Worm (Caenorhabditis elegans) whole organism, early embryonic: ENCODE measurements around the gene imph-1.
A peak's percentile ranks its signal among the peaks of the same experiment; 100 is the strongest.

Experiments used
- B0310.2 ChIP-seq: sonication (generic microtip); optimal IDR thresholded peaks from 2 replicates; lab custom pipeline; 2016; ENCODE audit warnings: mild to moderate bottlenecking, missing genetic modification characterization, missing compliant biosample characterization
- F13C5.2 ChIP-seq: sonication (generic microtip); optimal IDR thresholded peaks from 2 replicates; lab custom pipeline; 2017; ENCODE audit warnings: mild to moderate bottlenecking, missing genetic modification characterization, inconsistent platforms, missing compliant biosample characterization
- aly-1 ChIP-seq: sonication (generic microtip); optimal IDR thresholded peaks from 2 replicates; lab custom pipeline; 2016; ENCODE audit warnings: missing genetic modification characterization, missing compliant biosample characterization
- ama-1 ChIP-seq: fragments of 150-350 bp; optimal IDR thresholded peaks from 2 replicates; lab custom pipeline; 2014
- ceh-13 ChIP-seq: fragments of 200-800 bp; sonication (Bioruptor generic); optimal IDR thresholded peaks from 2 replicates; lab custom pipeline; 2018; ENCODE audit warnings: mild to moderate bottlenecking, missing genetic modification characterization, missing compliant biosample characterization
- ceh-36 ChIP-seq: sonication (generic microtip); optimal IDR thresholded peaks from 2 replicates; lab custom pipeline; 2016; ENCODE audit warnings: missing genetic modification characterization, inconsistent platforms, missing compliant biosample characterization
- ets-7 ChIP-seq: sonication (generic microtip); optimal IDR thresholded peaks from 2 replicates; lab custom pipeline; 2016; ENCODE audit warnings: missing genotype, missing genetic modification characterization, missing compliant biosample characterization
- flt-1 ChIP-seq: fragments of 200-800 bp; sonication (Bioruptor generic); IDR thresholded peaks from 2 replicates; pipeline ENCODE4 v1.3.6; 2022; ENCODE audit warnings: missing genetic modification characterization, missing compliant biosample characterization
- hmbx-1 ChIP-seq: sonication (generic microtip); optimal IDR thresholded peaks from 2 replicates; lab custom pipeline; 2016; ENCODE audit warnings: mild to moderate bottlenecking, missing genetic modification characterization, missing compliant biosample characterization
- hmg-4 ChIP-seq: fragments of 200-800 bp; sonication (Bioruptor generic); optimal IDR thresholded peaks from 2 replicates; lab custom pipeline; 2018; ENCODE audit warnings: mild to moderate bottlenecking, missing genetic modification characterization, missing compliant biosample characterization
- hnd-1 ChIP-seq: sonication (generic microtip); optimal IDR thresholded peaks from 2 replicates; lab custom pipeline; 2016; ENCODE audit warnings: missing genetic modification characterization, missing compliant biosample characterization
- pes-1 ChIP-seq: fragments of 200-800 bp; sonication (Bioruptor generic); IDR thresholded peaks from 2 replicates; pipeline ENCODE4 v1.3.6; 2022; ENCODE audit warnings: missing genetic modification reagents, missing genetic modification characterization, missing compliant biosample characterization
- scrt-1 ChIP-seq: fragments of 200-800 bp; sonication (Bioruptor generic); IDR thresholded peaks from 2 replicates; pipeline ENCODE4 v1.3.6; 2022; ENCODE audit warnings: missing genetic modification characterization, missing compliant biosample characterization
- sea-1 ChIP-seq: fragments of 200-800 bp; sonication (Bioruptor generic); conservative IDR thresholded peaks from 2 replicates; pipeline ENCODE4 v1.3.6; 2022; ENCODE audit warnings: missing genetic modification characterization, missing compliant biosample characterization
- tbx-11 ChIP-seq: fragments of 200-800 bp; sonication (Bioruptor generic); IDR thresholded peaks from 2 replicates; pipeline ENCODE4 v1.3.6; 2022; ENCODE audit warnings: missing genetic modification characterization, missing compliant biosample characterization
- tbx-37 ChIP-seq: fragments of 200-800 bp; sonication (Bioruptor generic); conservative IDR thresholded peaks from 2 replicates; pipeline ENCODE4 v1.3.6; 2022; ENCODE audit warnings: missing genetic modification reagents, missing genetic modification characterization, missing compliant biosample characterization
- tra-4 ChIP-seq: sonication (generic microtip); optimal IDR thresholded peaks from 2 replicates; lab custom pipeline; 2017; ENCODE audit warnings: missing genetic modification characterization, missing compliant biosample characterization

imph-1 gene

ce11 chrIII:4553316-4553715, at the start of gene imph-1:
imph-1 (plus strand) TSS chrIII:4553616.
- TF ChIP-seq pes-1 (GFP tag; lab: Robert Waterston, UW) (no peak), tbx-37 (GFP tag; lab: Robert Waterston, UW) (no peak), hmbx-1 (tag; lab: Kevin White, UChicago) (no peak)

DNA sequence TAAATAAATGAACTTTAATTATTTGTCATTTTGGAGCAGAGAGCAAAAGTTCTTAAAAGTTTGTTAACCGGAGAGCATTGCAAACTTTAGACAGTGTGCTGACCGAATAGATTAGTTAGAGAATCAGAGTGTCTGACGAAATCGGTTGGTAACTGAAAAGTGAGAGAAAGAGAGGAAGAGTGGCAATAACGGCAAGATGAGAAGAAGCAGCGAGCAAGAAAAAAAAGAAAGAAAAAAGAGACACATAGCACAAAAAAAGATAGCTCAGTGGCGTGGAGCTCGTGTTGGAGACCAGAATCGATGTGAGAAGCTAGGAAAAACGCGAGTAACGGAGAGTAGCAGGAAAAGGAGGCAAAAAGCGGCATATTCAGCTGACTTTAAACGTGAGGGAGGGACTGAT, 49.1 kb upstream of the imph-1 start:
- TF ChIP-seq hnd-1 (no peak), scrt-1 (no peak), tbx-11 (GFP tag; lab: Robert Waterston, UW) (no peak), tra-4 (no peak), aly-1 (tag; lab: Kevin White, UChicago) (no peak), pes-1 (GFP tag; lab: Robert Waterston, UW) (no peak), ceh-13 (GFP tag; lab: Kevin White, UChicago) (no peak), hmg-4 (GFP tag; lab: Kevin White, UChicago) (no peak), ceh-36 (no peak), F13C5.2 (no peak), flt-1 (no peak), ets-7 (tag; lab: Kevin White, UChicago) (no peak), sea-1 (GFP tag; lab: Robert Waterston, UW) (no peak), ama-1 (lab: Kevin White, UChicago) (no peak), hmbx-1 (tag; lab: Kevin White, UChicago) (no peak), tbx-37 (GFP tag; lab: Robert Waterston, UW) (no peak)

DNA sequence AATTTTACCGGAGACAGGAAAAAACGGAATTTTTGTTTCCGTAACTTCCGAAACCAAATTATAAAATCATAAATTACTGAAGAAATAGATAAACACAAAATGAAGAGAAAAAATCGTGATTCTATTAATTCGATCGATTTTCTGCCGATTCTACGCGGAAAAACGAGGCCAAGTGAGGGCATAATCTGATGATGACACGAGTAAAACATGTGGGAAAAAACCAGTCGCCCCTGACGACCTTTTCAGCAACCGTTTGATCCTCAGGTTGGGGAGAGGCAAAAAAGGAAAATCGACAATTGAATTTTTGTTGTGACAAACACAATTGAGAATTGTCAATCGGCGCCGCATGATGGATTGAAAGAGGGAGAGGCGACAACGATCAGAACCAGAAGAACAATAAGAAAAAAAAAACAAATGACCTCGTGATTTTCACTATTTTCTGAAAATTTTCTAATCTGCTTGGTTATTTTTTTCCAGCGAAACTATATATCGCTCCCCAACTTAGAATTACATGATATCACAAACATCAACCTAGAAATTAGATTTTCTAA, 48.4 kb upstream of the imph-1 start:
- TF ChIP-seq hmbx-1 (tag; lab: Kevin White, UChicago) (no peak), ama-1 (lab: Kevin White, UChicago) (no peak), B0310.2 (tag; lab: Kevin White, UChicago) (no peak), flt-1 (no peak), scrt-1 (no peak), ceh-36 (no peak), hnd-1 (no peak), tbx-11 (GFP tag; lab: Robert Waterston, UW) (no peak), pes-1 (GFP tag; lab: Robert Waterston, UW) (no peak), F13C5.2 (no peak), ceh-13 (GFP tag; lab: Kevin White, UChicago) (no peak), sea-1 (GFP tag; lab: Robert Waterston, UW) (no peak), ets-7 (tag; lab: Kevin White, UChicago) (no peak), aly-1 (tag; lab: Kevin White, UChicago) (no peak), hmg-4 (GFP tag; lab: Kevin White, UChicago) (no peak)

DNA sequence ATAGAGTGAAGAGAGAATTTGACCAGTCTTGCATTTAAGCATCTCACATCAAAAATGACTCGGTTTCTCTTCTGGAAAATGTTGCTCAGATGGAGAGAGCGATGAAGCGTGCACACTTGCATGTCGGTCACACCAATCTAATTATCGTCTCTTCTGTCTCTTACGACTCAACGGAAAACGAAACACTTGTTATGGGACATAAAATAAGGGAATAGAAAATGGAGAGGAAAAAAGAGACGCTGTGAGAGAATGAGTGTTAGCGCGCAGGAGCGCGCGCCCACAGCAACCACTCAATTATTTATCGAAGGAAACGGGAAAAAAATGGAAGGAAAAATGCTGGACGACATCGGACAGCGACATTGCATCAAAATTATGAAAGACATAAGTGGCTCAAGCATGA, 47.7 kb upstream of the imph-1 start:
- TF ChIP-seq pes-1 (GFP tag; lab: Robert Waterston, UW) (no peak), ceh-13 (GFP tag; lab: Kevin White, UChicago) (no peak), tbx-11 (GFP tag; lab: Robert Waterston, UW) (no peak), hmbx-1 (tag; lab: Kevin White, UChicago) (no peak), tra-4 (no peak), ets-7 (tag; lab: Kevin White, UChicago) (no peak), scrt-1 (no peak), tbx-37 (GFP tag; lab: Robert Waterston, UW) (no peak), sea-1 (GFP tag; lab: Robert Waterston, UW) (no peak), flt-1 (no peak), hnd-1 (no peak), hmg-4 (GFP tag; lab: Kevin White, UChicago) (no peak), F13C5.2 (no peak)

DNA sequence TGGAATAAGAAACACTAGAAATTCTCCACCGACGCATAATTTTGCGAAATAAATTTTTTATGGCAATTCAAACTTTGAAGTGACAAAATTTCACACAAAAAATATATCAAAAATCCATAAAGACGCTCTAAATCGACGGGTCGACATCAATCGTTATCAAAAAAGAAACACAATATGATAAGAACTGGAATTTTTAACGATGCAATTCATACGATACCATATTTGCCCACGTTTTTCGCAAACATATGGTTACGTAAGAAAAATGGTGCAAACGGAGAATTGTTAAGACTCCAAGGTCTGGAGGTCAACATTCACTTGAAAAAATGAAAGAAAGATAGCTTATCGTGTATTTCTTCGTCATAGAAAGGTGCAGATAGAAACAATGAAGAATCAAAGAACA, 47.3 kb upstream of the imph-1 start:
- no peak for TF ChIP-seq hmbx-1 (tag; lab: Kevin White, UChicago)
- TF ChIP-seq tbx-11 (GFP tag; lab: Robert Waterston, UW): no peak
- TF ChIP-seq hnd-1: no peak
- no peak for TF ChIP-seq pes-1 (GFP tag; lab: Robert Waterston, UW)
- TF ChIP-seq hmg-4 (GFP tag; lab: Kevin White, UChicago): no peak
- no peak for TF ChIP-seq flt-1
- no peak for TF ChIP-seq F13C5.2
- no peak for TF ChIP-seq ceh-36
- no peak for TF ChIP-seq sea-1 (GFP tag; lab: Robert Waterston, UW)
- no peak for TF ChIP-seq ceh-13 (GFP tag; lab: Kevin White, UChicago)
- TF ChIP-seq ama-1 (lab: Kevin White, UChicago): no peak
- no peak for TF ChIP-seq tra-4

DNA sequence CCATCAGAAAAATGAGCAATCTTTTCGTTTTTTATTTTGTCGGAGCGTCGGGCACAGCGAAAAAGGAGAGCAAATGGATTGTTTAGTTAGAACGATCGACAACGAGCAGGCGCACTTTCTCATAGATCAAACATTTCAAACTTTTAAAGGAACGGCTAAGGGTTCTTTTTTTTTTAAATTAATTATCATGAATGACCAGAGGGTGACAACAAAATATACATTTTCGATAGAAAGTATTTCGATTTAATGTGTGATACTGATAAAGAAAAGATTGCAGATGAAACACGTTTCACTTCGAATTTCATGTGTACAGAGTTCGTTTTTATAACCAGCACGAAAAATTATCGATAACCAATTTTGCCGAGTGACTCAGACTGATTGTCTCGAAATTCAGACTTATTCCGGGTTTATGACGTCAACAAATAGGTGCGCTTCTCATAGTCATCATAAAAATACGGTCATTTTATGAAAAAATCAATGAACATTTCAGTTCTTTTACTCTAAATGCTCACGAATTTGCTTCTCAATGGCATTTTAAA, 46.8 kb upstream of the imph-1 start:
- TF ChIP-seq hnd-1 (no peak), scrt-1 (no peak), tbx-11 (GFP tag; lab: Robert Waterston, UW) (no peak), hmg-4 (GFP tag; lab: Kevin White, UChicago) (no peak), hmbx-1 (tag; lab: Kevin White, UChicago) (no peak), ets-7 (tag; lab: Kevin White, UChicago) (no peak), flt-1 (no peak), sea-1 (GFP tag; lab: Robert Waterston, UW) (no peak), pes-1 (GFP tag; lab: Robert Waterston, UW) (no peak), ceh-13 (GFP tag; lab: Kevin White, UChicago) (no peak), ama-1 (lab: Kevin White, UChicago) (no peak), tbx-37 (GFP tag; lab: Robert Waterston, UW) (no peak), aly-1 (tag; lab: Kevin White, UChicago) (no peak), F13C5.2 (no peak), tra-4 (no peak), ceh-36 (no peak), B0310.2 (tag; lab: Kevin White, UChicago) (no peak)

DNA sequence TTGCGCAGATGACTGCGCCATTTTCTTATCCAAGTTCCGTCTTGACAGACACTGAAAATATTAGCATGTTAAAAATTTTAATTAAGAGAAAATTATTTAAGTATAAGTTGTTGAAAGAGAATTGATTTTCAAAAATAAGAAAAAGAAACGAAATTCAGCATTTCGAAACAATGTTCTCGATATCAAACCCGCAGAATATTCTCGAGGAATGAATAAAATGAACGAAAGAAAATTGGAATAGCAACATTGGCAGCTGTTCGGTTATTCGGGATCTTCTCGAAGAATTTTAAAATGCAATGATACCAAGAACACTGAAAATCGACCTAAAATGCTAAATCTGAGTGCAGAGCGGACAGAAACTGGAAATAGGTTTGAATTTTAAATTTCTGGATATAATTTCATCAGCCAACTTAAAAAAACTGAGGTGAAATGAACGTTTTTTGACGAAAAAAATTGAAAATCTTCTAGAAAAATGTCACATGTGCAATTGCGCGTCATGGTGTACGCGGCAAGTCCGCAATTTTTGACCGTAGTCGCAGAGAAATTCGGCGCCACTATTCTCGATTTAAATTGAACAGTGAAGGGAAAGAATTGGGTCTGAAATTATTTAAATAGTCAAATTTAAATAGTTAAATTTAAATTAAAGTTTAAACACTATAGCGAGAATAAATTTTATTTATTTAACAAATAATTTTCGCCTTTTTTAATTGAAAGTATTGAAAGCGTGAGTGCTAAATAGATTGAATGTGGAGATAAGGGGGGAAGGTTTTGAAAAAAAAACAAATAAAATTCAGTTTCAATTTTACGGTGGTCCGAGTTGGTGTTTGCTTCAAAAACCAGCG, 45.1 kb upstream of the imph-1 start, which contains the start of the genes cct-5 and F25F2.1:
TSS of gene cct-5 (minus strand) at position 51 of the 842 bp plus-strand sequence.
TSS of gene F25F2.1 (plus strand) at position 792 of the 842 bp plus-strand sequence.
- TF ChIP-seq pes-1 (GFP tag; lab: Robert Waterston, UW): no peak
- TF ChIP-seq hnd-1: no peak
- TF ChIP-seq ceh-13 (GFP tag; lab: Kevin White, UChicago): peak; percentile 1
- TF ChIP-seq scrt-1: no peak
- TF ChIP-seq F13C5.2: peak; percentile 66
- no peak for TF ChIP-seq aly-1 (tag; lab: Kevin White, UChicago)
- TF ChIP-seq tra-4: no peak
